Worm (Caenorhabditis elegans) whole organism, L4 larva: ENCODE results near the gene hmit-1.2.

Experiments used
- F37D6.2 ChIP-seq: sonication (generic microtip); optimal IDR thresholded peaks from 2 replicates; lab custom pipeline; 2016; ENCODE audit warnings: mild to moderate bottlenecking, missing genetic modification characterization, missing compliant biosample characterization
- F49E8.2 ChIP-seq: sonication (generic microtip); optimal IDR thresholded peaks from 2 replicates; lab custom pipeline; 2016; ENCODE audit warnings: missing compliant biosample characterization, mild to moderate bottlenecking, missing genetic modification characterization, borderline replicate concordance
- R02D3.7 ChIP-seq: fragments of 150-350 bp; sonication (generic microtip); optimal IDR thresholded peaks from 3 replicates; lab custom pipeline; 2014; ENCODE audit warnings: missing biosample characterization, missing genetic modification characterization
- T26A8.4 ChIP-seq: fragments of 200-800 bp; sonication (Bioruptor generic); IDR thresholded peaks from 2 replicates; pipeline ENCODE4 v1.3.6; 2022; ENCODE audit warnings: missing genetic modification characterization, missing compliant biosample characterization
- Y75B8A.6 ChIP-seq: fragments of 200-800 bp; sonication (Bioruptor generic); IDR thresholded peaks from 2 replicates; pipeline ENCODE4 v1.3.6; 2022; ENCODE audit warnings: missing genetic modification reagents, missing genetic modification characterization, missing compliant biosample characterization
- aha-1 ChIP-seq: fragments of 150-350 bp; peaks from one replicate; lab custom pipeline; 2014; ENCODE audit warnings: missing biosample characterization, missing genetic modification characterization
- ceh-28 ChIP-seq: fragments of 150-350 bp; optimal IDR thresholded peaks from 2 replicates; lab custom pipeline; 2014; ENCODE audit warnings: missing biosample characterization, missing genetic modification reagents, missing genetic modification characterization
- ceh-62 ChIP-seq: sonication (generic microtip); optimal IDR thresholded peaks from 2 replicates; lab custom pipeline; 2017; ENCODE audit warnings: missing biosample characterization, missing genetic modification characterization
- ctbp-1 ChIP-seq: fragments of 200-800 bp; sonication (Bioruptor generic); IDR thresholded peaks from 2 replicates; pipeline ENCODE4 v1.3.6; 2022; ENCODE audit warnings: missing genetic modification reagents, missing genetic modification characterization, missing compliant biosample characterization
- daf-16 ChIP-seq, 3 experiments: sonication (generic microtip); optimal IDR thresholded peaks; 2 replicates each; lab custom pipeline; 2016 to 2017; ENCODE audit warnings: missing genetic modification characterization in 3 of 3, missing genetic modification reagents in 3 of 3, mild to moderate bottlenecking in 2 of 3, missing compliant biosample characterization in 2 of 3, missing biosample characterization in 1 of 3, moderate library complexity in 1 of 3
- dpl-1 ChIP-seq: fragments of 150-350 bp; optimal IDR thresholded peaks from 2 replicates; lab custom pipeline; 2014; ENCODE audit warnings: missing biosample characterization, missing genetic modification reagents, missing genetic modification characterization
- duxl-1 ChIP-seq: sonication (generic microtip); optimal IDR thresholded peaks from 2 replicates; lab custom pipeline; 2016; ENCODE audit warnings: mild to moderate bottlenecking, missing genetic modification characterization, moderate library complexity, missing compliant biosample characterization; ENCODE audit not compliant: poor library complexity
- egl-27 ChIP-seq: sonication (generic microtip); optimal IDR thresholded peaks from 3 replicates; lab custom pipeline; 2017; ENCODE audit warnings: missing biosample characterization, missing genetic modification reagents, missing genetic modification characterization
- fkh-10 ChIP-seq: fragments of 150-350 bp; optimal IDR thresholded peaks from 2 replicates; lab custom pipeline; 2014; ENCODE audit warnings: missing biosample characterization, missing genetic modification reagents, missing genetic modification characterization
- hlh-30 ChIP-seq: sonication (generic microtip); optimal IDR thresholded peaks from 2 replicates; lab custom pipeline; 2017; ENCODE audit warnings: antibody characterized with exemption, mild to moderate bottlenecking, missing genetic modification characterization, missing compliant biosample characterization; ENCODE audit not compliant: insufficient read depth
- hmg-1.1 ChIP-seq: fragments of 200-800 bp; sonication (Bioruptor generic); IDR thresholded peaks from 2 replicates; pipeline ENCODE4 v1.3.6; 2022; ENCODE audit warnings: missing genetic modification reagents, missing genetic modification characterization, missing compliant biosample characterization
- jun-1 ChIP-seq: fragments of 150-350 bp; optimal IDR thresholded peaks from 2 replicates; lab custom pipeline; 2014; ENCODE audit warnings: missing biosample characterization, missing genetic modification reagents, missing genetic modification characterization
- lim-7 ChIP-seq: fragments of 200-800 bp; sonication (Bioruptor generic); IDR thresholded peaks from 2 replicates; pipeline ENCODE4 v1.3.6; 2022; ENCODE audit warnings: missing genetic modification characterization, missing compliant biosample characterization
- lin-1 ChIP-seq: fragments of 200-800 bp; sonication (Bioruptor generic); IDR thresholded peaks from 2 replicates; pipeline ENCODE4 v1.3.6; 2022; ENCODE audit warnings: missing genetic modification reagents, missing genetic modification characterization, missing compliant biosample characterization
- lin-13 ChIP-seq: fragments of 150-350 bp; optimal IDR thresholded peaks from 2 replicates; lab custom pipeline; 2014; ENCODE audit warnings: missing biosample characterization, missing genetic modification reagents, missing genetic modification characterization
- lin-29 ChIP-seq: fragments of 200-800 bp; sonication (Bioruptor generic); IDR thresholded peaks from 2 replicates; pipeline ENCODE4 v1.3.6; 2022; ENCODE audit warnings: missing genetic modification reagents, missing genetic modification characterization, missing compliant biosample characterization
- lin-39 ChIP-seq: fragments of 150-350 bp; optimal IDR thresholded peaks from 2 replicates; lab custom pipeline; 2014; ENCODE audit warnings: missing biosample characterization, missing genetic modification reagents, missing genetic modification characterization
- lsy-2 ChIP-seq, 2 experiments: fragments of 150-350 bp in 1 of 2; sonication (generic microtip) in 1 of 2; optimal IDR thresholded peaks; 2 replicates each; lab custom pipeline; 2014 to 2017; ENCODE audit warnings: missing biosample characterization in 2 of 2, missing genetic modification characterization in 2 of 2
- madf-9 ChIP-seq: fragments of 200-800 bp; sonication (Bioruptor generic); conservative IDR thresholded peaks from 2 replicates; pipeline ENCODE4 v1.3.6; 2022; ENCODE audit warnings: missing genetic modification reagents, missing genetic modification characterization, missing compliant biosample characterization
- mdl-1 ChIP-seq, 2 experiments: fragments of 150-350 bp in 1 of 2; sonication (generic microtip) in 1 of 2; optimal IDR thresholded peaks; 2 replicates each; lab custom pipeline; 2014 to 2017; ENCODE audit warnings: missing biosample characterization in 2 of 2, missing genetic modification characterization in 2 of 2
- mep-1 ChIP-seq: fragments of 150-350 bp; sonication (generic microtip); optimal IDR thresholded peaks from 3 replicates; lab custom pipeline; 2014; ENCODE audit warnings: missing biosample characterization, missing genetic modification characterization
- mes-2 ChIP-seq: sonication (generic microtip); optimal IDR thresholded peaks from 2 replicates; lab custom pipeline; 2016; ENCODE audit warnings: missing genotype, mild to moderate bottlenecking, missing genetic modification characterization, missing compliant biosample characterization; ENCODE audit not compliant: poor library complexity, severe bottlenecking
- mxl-3 ChIP-seq: fragments of 200-800 bp; sonication (Bioruptor generic); optimal IDR thresholded peaks from 2 replicates; lab custom pipeline; 2018; ENCODE audit warnings: mild to moderate bottlenecking, missing genetic modification characterization, missing compliant biosample characterization
- nhr-11 ChIP-seq: fragments of 150-350 bp; optimal IDR thresholded peaks from 2 replicates; lab custom pipeline; 2014; ENCODE audit warnings: missing biosample characterization, missing genetic modification characterization
- nhr-28 ChIP-seq: fragments of 150-350 bp; optimal IDR thresholded peaks from 2 replicates; lab custom pipeline; 2014; ENCODE audit warnings: missing biosample characterization, missing genetic modification characterization
- nhr-42 ChIP-seq: fragments of 200-800 bp; sonication (Bioruptor generic); IDR thresholded peaks from 2 replicates; pipeline ENCODE4 v1.3.6; 2022; ENCODE audit warnings: missing genetic modification characterization, missing compliant biosample characterization
- nhr-48 ChIP-seq: sonication (generic microtip); optimal IDR thresholded peaks from 2 replicates; lab custom pipeline; 2016; ENCODE audit warnings: mild to moderate bottlenecking, missing genetic modification characterization, missing compliant biosample characterization
- pqm-1 ChIP-seq: sonication (generic microtip); optimal IDR thresholded peaks from 2 replicates; lab custom pipeline; 2017; ENCODE audit warnings: missing biosample characterization, missing genetic modification characterization
- rbr-2 ChIP-seq: sonication (generic microtip); optimal IDR thresholded peaks from 2 replicates; lab custom pipeline; 2016; ENCODE audit warnings: missing genotype, missing genetic modification characterization, missing compliant biosample characterization
- set-16 ChIP-seq: fragments of 200-800 bp; sonication (Bioruptor generic); IDR thresholded peaks from 2 replicates; pipeline ENCODE4 v1.3.6; 2022; ENCODE audit warnings: missing genetic modification reagents, missing genetic modification characterization, missing compliant biosample characterization
- skn-1 ChIP-seq: fragments of 150-350 bp; optimal IDR thresholded peaks from 2 replicates; lab custom pipeline; 2014; ENCODE audit warnings: missing biosample characterization, missing genetic modification characterization
- snpc-1.2 ChIP-seq: fragments of 200-800 bp; sonication (Bioruptor generic); IDR thresholded peaks from 2 replicates; pipeline ENCODE4 v1.3.6; 2022; ENCODE audit warnings: missing genetic modification reagents, missing genetic modification characterization, missing compliant biosample characterization
- unc-130 ChIP-seq: sonication (generic microtip); optimal IDR thresholded peaks from 2 replicates; lab custom pipeline; 2016; ENCODE audit warnings: missing genetic modification reagents, missing genetic modification characterization, missing compliant biosample characterization
- unc-62 ChIP-seq, 3 experiments: fragments of 150-350 bp in 1 of 3; sonication (generic microtip); optimal IDR thresholded peaks in 2 of 3; peaks in 1 of 3; 1 replicate in 1 of 3; 2 replicates in 2 of 3; lab custom pipeline; 2014 to 2017; ENCODE audit warnings: missing biosample characterization in 3 of 3, missing genetic modification characterization in 3 of 3, missing genetic modification reagents in 3 of 3, missing genotype in 1 of 3
- zfp-3 ChIP-seq: fragments of 200-800 bp; sonication (Bioruptor generic); conservative IDR thresholded peaks from 2 replicates; pipeline ENCODE4 v1.3.6; 2022; ENCODE audit warnings: missing genetic modification reagents, missing genetic modification characterization, missing compliant biosample characterization
- zip-11 ChIP-seq: fragments of 200-800 bp; sonication (Bioruptor generic); IDR thresholded peaks from 2 replicates; pipeline ENCODE4 v1.3.6; 2022; ENCODE audit warnings: missing genetic modification characterization, missing compliant biosample characterization
- zip-2 ChIP-seq: fragments of 150-350 bp; optimal IDR thresholded peaks from 2 replicates; lab custom pipeline; 2014; ENCODE audit warnings: missing biosample characterization, missing genetic modification characterization

The hmit-1.2 gene

ce11 chrV:18524460-18524859 lies at the start of gene hmit-1.2:
hmit-1.2 (plus strand) TSS chrV:18524760.
- TF ChIP-seq zip-2 (tag; lab: Kevin White, UChicago), result no peak
- no peak for TF ChIP-seq zfp-3 (GFP tag; lab: Robert Waterston, UW)
- no peak for TF ChIP-seq F49E8.2 (tag; lab: Kevin White, UChicago)
- no peak for TF ChIP-seq zip-11
- TF ChIP-seq snpc-1.2 (GFP tag; lab: Robert Waterston, UW), result no peak
- TF ChIP-seq ceh-28 (tag; lab: Kevin White, UChicago), result no peak
- no peak for TF ChIP-seq duxl-1
- no peak for TF ChIP-seq pqm-1

DNA sequence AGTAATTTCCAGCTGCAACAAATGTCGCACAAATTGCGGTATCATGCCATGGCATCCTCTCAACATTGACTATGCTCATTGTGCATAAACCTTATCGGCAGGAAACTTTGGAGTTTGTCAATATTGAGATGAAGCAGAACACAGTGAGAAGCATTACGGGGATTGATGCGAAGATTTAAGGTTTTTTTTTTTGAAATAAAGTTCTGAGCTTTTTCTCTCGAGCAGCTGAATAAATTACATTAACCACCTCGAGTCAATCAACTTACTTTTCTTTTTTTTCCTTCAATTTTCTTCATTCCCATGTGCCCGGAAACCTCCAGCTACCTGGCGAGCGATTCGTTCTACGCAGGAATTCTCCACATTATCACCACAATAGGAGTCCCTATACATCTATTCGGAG lies 48.5 kb upstream of the hmit-1.2 start, which contains the start of gene srh-179:
Gene srh-179 (plus strand): TSS at position 301 of the 400 bp plus-strand sequence.
- TF ChIP-seq ceh-62 (tag; lab: Kevin White, UChicago) (no peak), egl-27 (no peak)

ce11 chrV:18480231-18480630 lies 44.3 kb upstream of the hmit-1.2 start, which contains the start of gene srh-178:
srh-178 (minus strand) TSS chrV:18480331.
- no peak for TF ChIP-seq R02D3.7 (tag; lab: Kevin White, UChicago)

DNA sequence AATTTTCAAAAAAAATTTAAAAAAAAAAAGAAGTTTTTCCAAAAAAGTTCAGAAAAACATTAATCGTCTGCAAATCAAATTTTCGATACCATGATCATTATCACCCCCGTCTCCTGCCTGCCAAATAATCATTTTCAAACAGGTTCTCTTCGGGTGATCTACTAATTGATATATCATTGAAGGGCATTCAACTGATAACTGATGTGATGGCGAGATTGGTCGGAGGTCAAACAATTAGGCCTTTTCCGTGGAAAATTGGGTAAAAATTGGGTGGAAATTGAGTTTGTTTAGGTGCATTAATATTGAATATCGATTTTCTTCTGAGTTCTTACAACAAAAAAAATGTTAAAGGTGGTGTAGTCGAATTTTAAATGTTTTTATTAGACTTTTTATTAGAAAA lies 37.4 kb upstream of the hmit-1.2 start, which contains the start of gene Y51A2D.18:
Gene Y51A2D.18 (minus strand): TSS at position 101 of the 400 bp plus-strand sequence.
- TF ChIP-seq nhr-48 (tag; lab: Kevin White, UChicago) (no peak), lin-1 (GFP tag; lab: Robert Waterston, UW) (no peak), daf-16 (GFP tag; optimal IDR thresholded peaks at IDR 0.05; lab: Kevin White, UChicago) (no peak), daf-16 (tag; optimal IDR thresholded peaks at IDR 0.05; lab: Kevin White, UChicago) (no peak), aha-1 (no peak), lim-7 (no peak), T26A8.4 (GFP tag; lab: Robert Waterston, UW) (no peak), duxl-1 (no peak), zip-11 (no peak), lsy-2 (tag; optimal IDR thresholded peaks at IDR 0.05; lab: Kevin White, UChicago) (no peak), lin-39 (tag; lab: Kevin White, UChicago) (no peak), Y75B8A.6 (no peak), lin-29 (GFP tag; lab: Robert Waterston, UW) (no peak), mes-2 (tag; lab: Kevin White, UChicago) (no peak), dpl-1 (GFP tag; lab: Kevin White, UChicago) (no peak)

ce11 chrV:18490284-18490832 lies 34.2 kb upstream of the hmit-1.2 start:
- TF ChIP-seq nhr-42 (GFP tag; lab: Robert Waterston, UW) (no peak), mes-2 (tag; lab: Kevin White, UChicago) (no peak), unc-62 (GFP tag; optimal IDR thresholded peaks at IDR 0.05 in 1 of 2; lab: Kevin White, UChicago) (peak in 1 of 2 experiments; percentile 98), unc-62 (tag; optimal IDR thresholded peaks at IDR 0.05; lab: Kevin White, UChicago) (no peak), unc-130 (no peak), hmg-1.1 (GFP tag; lab: Robert Waterston, UW) (peak; percentile 66), lsy-2 (tag; optimal IDR thresholded peaks at IDR 0.05; lab: Kevin White, UChicago) (peak in 1 of 2 experiments; percentile 40), lin-13 (GFP tag; lab: Kevin White, UChicago) (no peak), mep-1 (tag; lab: Kevin White, UChicago) (peak; percentile 60), madf-9 (GFP tag; lab: Robert Waterston, UW) (0 out of 2 replicates have a peak, but pooled peaks have one; percentile 41), mxl-3 (GFP tag; lab: Kevin White, UChicago) (no peak), set-16 (GFP tag; lab: Robert Waterston, UW) (peak; percentile 90), F37D6.2 (tag; lab: Kevin White, UChicago) (peak; percentile 13), egl-27 (no peak), hlh-30 (peak; percentile 52), nhr-28 (tag; lab: Kevin White, UChicago) (peak; percentile 3), mdl-1 (tag; optimal IDR thresholded peaks at IDR 0.05; lab: Kevin White, UChicago) (peak in 1 of 2 experiments; percentile 45), aha-1 (peak; percentile 86), fkh-10 (GFP tag; lab: Kevin White, UChicago) (peak; percentile 40), ctbp-1 (GFP tag; lab: Robert Waterston, UW) (peak; percentile 78), jun-1 (tag; lab: Kevin White, UChicago) (no peak), ceh-28 (tag; lab: Kevin White, UChicago) (peak; percentile 16), skn-1 (tag; lab: Kevin White, UChicago) (no peak), rbr-2 (tag; lab: Kevin White, UChicago) (peak; percentile 28), nhr-11 (tag; lab: Kevin White, UChicago) (peak; percentile 27)
